Worm (Caenorhabditis elegans): ENCODE measurements around the gene try-10.

- TF ChIP-seq ceh-20 (GFP tag; IDR thresholded peaks at IDR 0.05) (no peak), snpc-1.2 (GFP tag; IDR thresholded peaks at IDR 0.05) (no peak), mxl-3 (GFP tag; optimal IDR thresholded peaks at IDR 0.05) (no peak), zag-1 (tag; optimal IDR thresholded peaks at IDR 0.05) (no peak), ama-1 (optimal IDR thresholded peaks at IDR 0.05) (no peak), mdt-29 (GFP tag; IDR thresholded peaks at IDR 0.05) (no peak), lsy-2 (tag; optimal IDR thresholded peaks at IDR 0.05) (no peak)
These were observed 51.9 kb downstream of the try-10 start, which contains the start of gene mpst-7 for ce11 chrV:12961085-12961560.
